Worm (Caenorhabditis elegans) whole organism, L4/young adult: ENCODE measurements around the gene Y81B9A.2.

Source experiments
- dao-5 ChIP-seq: sonication (generic microtip); optimal IDR thresholded peaks from 2 replicates; lab custom pipeline; 2016; ENCODE audit warnings: missing genotype, missing genetic modification characterization, moderate library complexity, missing compliant biosample characterization
- him-1 ChIP-seq: sonication (generic microtip); optimal IDR thresholded peaks from 2 replicates; lab custom pipeline; 2016; ENCODE audit warnings: missing genotype, missing genetic modification reagents, missing genetic modification characterization, missing compliant biosample characterization

ce11 chrX:9225273-9225672 is 41.3 kb downstream of the Y81B9A.2 start:
- TF ChIP-seq dao-5 (tag; lab: Kevin White, UChicago), result no peak
- TF ChIP-seq him-1, result no peak
